Fruit fly (Drosophila melanogaster) whole organism, embryonic: ENCODE data around the gene CG7579.

Experiments used
- Asciz ChIP-seq: fragments of 200-800 bp; sonication (Bioruptor generic); optimal IDR thresholded peaks from 2 replicates; lab custom pipeline; 2017; ENCODE audit warnings: missing biosample characterization, mild to moderate bottlenecking, missing genetic modification characterization, missing genetic modification reagents
- Atf-2 ChIP-seq: fragments of 200-800 bp; sonication (Bioruptor generic); optimal IDR thresholded peaks from 2 replicates; lab custom pipeline; 2016; ENCODE audit warnings: missing biosample characterization, missing genetic modification characterization
- CG10654 ChIP-seq: fragments of 200-800 bp; sonication (Bioruptor generic); optimal IDR thresholded peaks from 2 replicates; lab custom pipeline; 2016; ENCODE audit warnings: missing biosample characterization, missing genetic modification characterization
- CG11398 ChIP-seq: fragments of 200-800 bp; sonication (Bioruptor generic); optimal IDR thresholded peaks from 2 replicates; lab custom pipeline; 2016; ENCODE audit warnings: missing biosample characterization, missing genetic modification characterization
- CG12071 ChIP-seq: fragments of 200-800 bp; sonication (Bioruptor generic); optimal IDR thresholded peaks from 3 replicates; lab custom pipeline; 2018; ENCODE audit warnings: missing biosample characterization, mild to moderate bottlenecking, missing genetic modification characterization
- CG12236 ChIP-seq: fragments of 200-800 bp; sonication (Bioruptor generic); optimal IDR thresholded peaks from 2 replicates; lab custom pipeline; 2016; ENCODE audit warnings: missing biosample characterization, missing genetic modification characterization
- CG12391 ChIP-seq: fragments of 200-800 bp; sonication (Bioruptor generic); optimal IDR thresholded peaks from 3 replicates; lab custom pipeline; 2018; ENCODE audit warnings: missing biosample characterization, mild to moderate bottlenecking, missing genetic modification characterization, moderate library complexity
- CG12942 ChIP-seq: fragments of 200-800 bp; sonication (Bioruptor generic); optimal IDR thresholded peaks from 3 replicates; lab custom pipeline; 2016; ENCODE audit warnings: missing biosample characterization, missing genetic modification characterization
- CG15601 ChIP-seq: fragments of 200-800 bp; sonication (Bioruptor generic); optimal IDR thresholded peaks from 3 replicates; lab custom pipeline; 2019; ENCODE audit warnings: missing biosample characterization, mild to moderate bottlenecking, missing genetic modification characterization, moderate library complexity
- CG17186 ChIP-seq: fragments of 200-800 bp; sonication (Bioruptor generic); optimal IDR thresholded peaks from 3 replicates; lab custom pipeline; 2017; ENCODE audit warnings: missing biosample characterization, missing genetic modification reagents, missing genetic modification characterization
- CG17359 ChIP-seq: fragments of 200-800 bp; sonication (Bioruptor generic); optimal IDR thresholded peaks from 3 replicates; lab custom pipeline; 2018; ENCODE audit warnings: missing biosample characterization, mild to moderate bottlenecking, missing genetic modification characterization, moderate library complexity
- CG17802 ChIP-seq: fragments of 200-800 bp; sonication (Bioruptor generic); optimal IDR thresholded peaks from 2 replicates; lab custom pipeline; 2018; ENCODE audit warnings: missing biosample characterization, mild to moderate bottlenecking, missing genetic modification characterization, moderate library complexity
- CG18619 ChIP-seq: fragments of 200-800 bp; sonication (Bioruptor generic); optimal IDR thresholded peaks from 3 replicates; lab custom pipeline; 2017; ENCODE audit warnings: missing biosample characterization, mild to moderate bottlenecking, missing genetic modification characterization
- CG2712 ChIP-seq: fragments of 200-800 bp; optimal IDR thresholded peaks from 3 replicates; lab custom pipeline; 2019; ENCODE audit warnings: missing biosample characterization, mild to moderate bottlenecking, missing genetic modification characterization, moderate library complexity
- CG2875 ChIP-seq: fragments of 200-800 bp; sonication (Bioruptor generic); optimal IDR thresholded peaks from 2 replicates; lab custom pipeline; 2017; ENCODE audit warnings: missing biosample characterization, mild to moderate bottlenecking, missing genetic modification characterization, missing genetic modification reagents
- CG33213 ChIP-seq: fragments of 200-800 bp; sonication (Bioruptor generic); optimal IDR thresholded peaks from 3 replicates; lab custom pipeline; 2016; ENCODE audit warnings: missing biosample characterization, missing genetic modification characterization
- CG4360 ChIP-seq: fragments of 200-800 bp; sonication (Bioruptor generic); IDR thresholded peaks from 2 replicates; pipeline ENCODE4 v1.3.6; 2022; ENCODE audit warnings: missing biosample characterization, missing genetic modification characterization
- CG4707 ChIP-seq: fragments of 200-800 bp; sonication (Bioruptor generic); optimal IDR thresholded peaks from 2 replicates; lab custom pipeline; 2018; ENCODE audit warnings: missing biosample characterization, mild to moderate bottlenecking, missing genetic modification characterization, moderate library complexity
- CG7987 ChIP-seq: fragments of 200-800 bp; sonication (Bioruptor generic); optimal IDR thresholded peaks from 2 replicates; lab custom pipeline; 2018; ENCODE audit warnings: missing biosample characterization, mild to moderate bottlenecking, missing genetic modification characterization, moderate library complexity
- CrebB ChIP-seq: fragments of 200-800 bp; sonication (Bioruptor generic); optimal IDR thresholded peaks from 3 replicates; lab custom pipeline; 2018; ENCODE audit warnings: missing biosample characterization, mild to moderate bottlenecking, missing genetic modification characterization
- Fer3 ChIP-seq: fragments of 200-800 bp; sonication (Bioruptor generic); optimal IDR thresholded peaks from 2 replicates; lab custom pipeline; 2018; ENCODE audit warnings: missing biosample characterization, mild to moderate bottlenecking, missing genetic modification characterization, moderate library complexity
- Kr ChIP-seq: fragments of 200-800 bp; sonication (Bioruptor generic); optimal IDR thresholded peaks from 2 replicates; lab custom pipeline; 2017; ENCODE audit warnings: missing biosample characterization, mild to moderate bottlenecking, missing genetic modification characterization
- MBD-R2 ChIP-seq: fragments of 200-800 bp; sonication (Bioruptor generic); IDR thresholded peaks from 2 replicates; pipeline ENCODE4 v1.3.6; 2022; ENCODE audit warnings: missing biosample characterization, missing genetic modification characterization
- Mrtf ChIP-seq: fragments of 200-800 bp; sonication (Bioruptor generic); IDR thresholded peaks from 3 replicates; pipeline ENCODE4 v1.3.6; 2022; ENCODE audit warnings: missing biosample characterization, missing genetic modification characterization
- Neu2 ChIP-seq: fragments of 200-800 bp; sonication (Bioruptor generic); optimal IDR thresholded peaks from 3 replicates; lab custom pipeline; 2016; ENCODE audit warnings: missing biosample characterization, missing genetic modification characterization, borderline replicate concordance
- Spps ChIP-seq: fragments of 200-800 bp; sonication (Bioruptor generic); optimal IDR thresholded peaks from 2 replicates; lab custom pipeline; 2018; ENCODE audit warnings: missing biosample characterization, mild to moderate bottlenecking, missing genetic modification characterization
- Xrp1 ChIP-seq: fragments of 200-800 bp; sonication (Bioruptor generic); IDR thresholded peaks from 2 replicates; pipeline ENCODE4 v1.3.6; 2022; ENCODE audit warnings: missing biosample characterization, missing genetic modification characterization
- cad ChIP-seq: fragments of >200 bp; optimal IDR thresholded peaks from 2 replicates; lab custom pipeline; 2017; ENCODE audit warnings: missing biosample characterization, missing genetic modification characterization
- fd96Cb ChIP-seq: fragments of 200-800 bp; sonication (Bioruptor generic); optimal IDR thresholded peaks from 2 replicates; lab custom pipeline; 2018; ENCODE audit warnings: missing biosample characterization, mild to moderate bottlenecking, missing genetic modification characterization, moderate library complexity
- hb ChIP-seq: fragments of 200-800 bp; sonication (Bioruptor generic); IDR thresholded peaks from 3 replicates; pipeline ENCODE4 v1.3.6; 2022; ENCODE audit warnings: missing biosample characterization, missing genetic modification characterization; ENCODE audit not compliant: partially characterized antibody
- hth ChIP-seq: fragments of >200 bp; optimal IDR thresholded peaks from 2 replicates; lab custom pipeline; 2017; ENCODE audit warnings: inconsistent platforms
- kay ChIP-seq: fragments of 200-800 bp; sonication (Bioruptor generic); optimal IDR thresholded peaks from 2 replicates; lab custom pipeline; 2016; ENCODE audit warnings: missing biosample characterization, missing genetic modification characterization
- lbe ChIP-seq: fragments of 200-800 bp; sonication (Bioruptor generic); optimal IDR thresholded peaks from 2 replicates; lab custom pipeline; 2016; ENCODE audit warnings: missing biosample characterization, mild to moderate bottlenecking, missing genetic modification characterization
- lilli ChIP-seq: fragments of 200-800 bp; sonication (Bioruptor generic); optimal IDR thresholded peaks from 3 replicates; lab custom pipeline; 2016; ENCODE audit warnings: missing biosample characterization, missing genetic modification characterization
- lov ChIP-seq, 2 experiments: fragments of 200-800 bp in 1 of 2; fragments of >200 bp in 1 of 2; sonication (Bioruptor generic) in 1 of 2; IDR thresholded peaks in 1 of 2; optimal IDR thresholded peaks in 1 of 2; 2 replicates in 1 of 2; 3 replicates in 1 of 2; pipeline versions ENCODE4 v1.3.6 to Lab custom; 2017 to 2022; ENCODE audit warnings: missing biosample characterization in 1 of 2, missing genetic modification characterization in 1 of 2
- oc ChIP-seq: fragments of 200-800 bp; sonication (Bioruptor generic); optimal IDR thresholded peaks from 2 replicates; lab custom pipeline; 2018; ENCODE audit warnings: missing biosample characterization, mild to moderate bottlenecking, missing genetic modification characterization, moderate library complexity
- odd ChIP-seq: fragments of 200-800 bp; sonication (Bioruptor generic); optimal IDR thresholded peaks from 2 replicates; lab custom pipeline; 2017; ENCODE audit warnings: missing biosample characterization, mild to moderate bottlenecking, missing genetic modification characterization
- org-1 ChIP-seq: fragments of 200-800 bp; sonication (Bioruptor generic); optimal IDR thresholded peaks from 2 replicates; lab custom pipeline; 2017; ENCODE audit warnings: missing biosample characterization, missing genetic modification characterization
- pfk ChIP-seq: fragments of 200-800 bp; sonication (Bioruptor generic); optimal IDR thresholded peaks from 2 replicates; lab custom pipeline; 2018; ENCODE audit warnings: missing biosample characterization, mild to moderate bottlenecking, missing genetic modification characterization, moderate library complexity
- pnt ChIP-seq: fragments of 200-800 bp; sonication (Bioruptor generic); optimal IDR thresholded peaks from 3 replicates; lab custom pipeline; 2016; ENCODE audit warnings: missing biosample characterization, missing genetic modification characterization
- salm ChIP-seq: fragments of 200-800 bp; sonication (Bioruptor generic); optimal IDR thresholded peaks from 2 replicates; lab custom pipeline; 2018; ENCODE audit warnings: missing biosample characterization, mild to moderate bottlenecking, missing genetic modification characterization
- sc ChIP-seq, 3 experiments: fragments of >200 bp in 2 of 3; fragments of 200-800 bp in 1 of 3; sonication (Bioruptor generic) in 1 of 3; optimal IDR thresholded peaks; 2 replicates in 2 of 3; 3 replicates in 1 of 3; lab custom pipeline; 2017; ENCODE audit warnings: mild to moderate bottlenecking in 1 of 3, missing biosample characterization in 1 of 3, missing genetic modification characterization in 1 of 3, missing genetic modification reagents in 1 of 3
- scrt ChIP-seq: fragments of 200-800 bp; sonication (Bioruptor generic); optimal IDR thresholded peaks from 2 replicates; lab custom pipeline; 2018; ENCODE audit warnings: missing biosample characterization, mild to moderate bottlenecking, missing genetic modification characterization, moderate library complexity
- shn ChIP-seq: fragments of 200-800 bp; sonication (Bioruptor generic); optimal IDR thresholded peaks from 3 replicates; lab custom pipeline; 2016; ENCODE audit warnings: missing biosample characterization, missing genetic modification characterization
- tio ChIP-seq: fragments of 200-800 bp; sonication (Bioruptor generic); optimal IDR thresholded peaks from 2 replicates; lab custom pipeline; 2017; ENCODE audit warnings: missing biosample characterization, missing genetic modification characterization, inconsistent platforms
- tup ChIP-seq: fragments of 200-800 bp; sonication (Bioruptor generic); optimal IDR thresholded peaks from 2 replicates; lab custom pipeline; 2016; ENCODE audit warnings: missing biosample characterization, mild to moderate bottlenecking, missing genetic modification characterization, moderate library complexity
- unpg ChIP-seq: fragments of 200-800 bp; sonication (Bioruptor generic); optimal IDR thresholded peaks from 3 replicates; lab custom pipeline; 2018; ENCODE audit warnings: missing biosample characterization, mild to moderate bottlenecking, missing genetic modification characterization, moderate library complexity
- z ChIP-seq: fragments of 200-800 bp; sonication (Bioruptor generic); IDR thresholded peaks from 3 replicates; pipeline ENCODE4 v1.3.6; 2022; ENCODE audit warnings: missing biosample characterization, missing genetic modification characterization

Gene CG7579

dm6 chr3L:15715788-15716503 is 32.7 kb upstream of the CG7579 start, which contains the start of gene CG42571 (continued):
- peak; percentile 32 for TF ChIP-seq unpg
- TF ChIP-seq oc, result peak; percentile 19
- no peak for TF ChIP-seq Neu2 (GFP tag; lab: Kevin White, UChicago)
- peak; percentile 26 for TF ChIP-seq Atf-2 (GFP tag; lab: Kevin White, UChicago)
- no peak for TF ChIP-seq lbe (GFP tag; lab: Kevin White, UChicago)
- TF ChIP-seq pnt (GFP tag; lab: Kevin White, UChicago), result peak; percentile 3
- peak; percentile 17 for TF ChIP-seq fd96Cb (tag; lab: Kevin White, UChicago)
- no peak for TF ChIP-seq kay
- TF ChIP-seq hb (GFP tag; lab: Robert Waterston, UW), result no peak
- no peak for TF ChIP-seq Mrtf (GFP tag; lab: Robert Waterston, UW)
- TF ChIP-seq tio (GFP tag; lab: Kevin White, UChicago), result peak; percentile 3
- TF ChIP-seq salm (tag; lab: Kevin White, UChicago), result peak; percentile 21
- TF ChIP-seq CG12391 (tag; lab: Kevin White, UChicago), result peak; percentile 4
- TF ChIP-seq CG7987 (GFP tag; lab: Kevin White, UChicago), result peak; percentile 52
- no peak for TF ChIP-seq cad (GFP tag; lab: Kevin White, UChicago)
- peak; percentile 41; the same call in 1 of the 2 replicates for TF ChIP-seq CG4360 (GFP tag; lab: Robert Waterston, UW)
- TF ChIP-seq lilli (GFP tag; lab: Kevin White, UChicago), result no peak
- peak; percentile 29 for TF ChIP-seq CG10654 (GFP tag; lab: Kevin White, UChicago)
- peak; percentile 33 for TF ChIP-seq Asciz (GFP tag; lab: Kevin White, UChicago)
- TF ChIP-seq hth (lab: Kevin White, UChicago), result no peak
- no peak for TF ChIP-seq pfk
- peak; percentile 4 for TF ChIP-seq CG18619
- peak; percentile 52 for TF ChIP-seq CG17359 (tag; lab: Kevin White, UChicago)
- TF ChIP-seq CG12942 (GFP tag; lab: Kevin White, UChicago), result peak; percentile 43
- TF ChIP-seq org-1 (GFP tag; lab: Kevin White, UChicago), result peak; percentile 62
- TF ChIP-seq sc (optimal IDR thresholded peaks at IDR 0.05; lab: Kevin White, UChicago), result no peak
- peak; percentile 64 for TF ChIP-seq sc (GFP tag; optimal IDR thresholded peaks at IDR 0.05; lab: Kevin White, UChicago)
- no peak for TF ChIP-seq Fer3
- peak; percentile 57 for TF ChIP-seq CG15601 (tag; lab: Kevin White, UChicago)
- peak; percentile 71 for TF ChIP-seq CG4707 (GFP tag; lab: Kevin White, UChicago)
- peak; percentile 78 for TF ChIP-seq Xrp1 (GFP tag; lab: Robert Waterston, UW)
- TF ChIP-seq CG2875 (GFP tag; lab: Kevin White, UChicago), result peak; percentile 80
- TF ChIP-seq MBD-R2, result no peak
- TF ChIP-seq CG12236 (GFP tag; lab: Kevin White, UChicago), result peak; percentile 65
- peak; percentile 52 for TF ChIP-seq CG12071 (GFP tag; lab: Kevin White, UChicago)
- TF ChIP-seq shn (GFP tag; lab: Kevin White, UChicago), result peak; percentile 31
- TF ChIP-seq CG17802, result peak; percentile 38
- peak; percentile 68 for TF ChIP-seq Kr (GFP tag; lab: Kevin White, UChicago)
- peak; percentile 46 for TF ChIP-seq CG33213 (GFP tag; lab: Kevin White, UChicago)
- TF ChIP-seq tup, result no peak
- TF ChIP-seq odd (GFP tag; lab: Kevin White, UChicago), result peak; percentile 53
- peak; percentile 31 for TF ChIP-seq CG17186
- peak; percentile 21 for TF ChIP-seq Spps (tag; lab: Kevin White, UChicago)
- TF ChIP-seq CG11398 (GFP tag; lab: Kevin White, UChicago), result peak; percentile 63
- no peak for TF ChIP-seq lov (optimal IDR thresholded peaks at IDR 0.05; lab: Kevin White, UChicago)
- peak; percentile 52; the same call in 1 of the 3 replicates for TF ChIP-seq lov (GFP tag; IDR thresholded peaks at IDR 0.05; lab: Robert Waterston, UW)
- peak; percentile 30 for TF ChIP-seq CG2712
- TF ChIP-seq z (GFP tag; lab: Robert Waterston, UW), result no peak
- TF ChIP-seq CrebB (tag; lab: Kevin White, UChicago), result peak; percentile 31
- TF ChIP-seq scrt (GFP tag; lab: Kevin White, UChicago), result no peak
